Worm (Caenorhabditis elegans): ENCODE measurements around the gene ccdc-55.

ccdc-55 gene

DNA sequence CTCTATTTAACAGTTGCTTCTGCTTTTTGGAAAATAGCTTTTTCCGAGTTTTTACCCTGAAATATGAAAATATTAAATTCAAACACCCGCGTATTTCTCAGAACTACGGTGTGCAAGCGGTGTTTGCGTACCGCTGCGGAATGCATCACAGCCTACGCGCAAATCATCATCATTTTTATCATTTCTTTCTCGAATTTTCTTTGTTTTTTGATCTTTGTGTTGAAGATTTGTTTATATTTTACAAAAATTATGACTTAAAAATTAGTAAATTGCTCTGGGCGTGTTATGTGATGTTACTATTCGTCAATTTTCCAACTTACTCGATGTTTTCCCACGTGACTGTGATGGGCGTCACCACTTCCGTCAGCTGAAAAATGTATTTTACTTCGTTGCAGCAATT, 17.6 kb downstream of the ccdc-55 start:
- TF ChIP-seq unc-62 (GFP tag; optimal IDR thresholded peaks at IDR 0.05), result no peak

ce11 chrIII:4143170-4143569, 25.4 kb downstream of the ccdc-55 start:
- TF ChIP-seq unc-62 (GFP tag; optimal IDR thresholded peaks at IDR 0.05), result no peak

- TF ChIP-seq unc-62 (GFP tag; optimal IDR thresholded peaks at IDR 0.05), result no peak
Measured at ce11 chrIII:4137180-4137579, 31.4 kb downstream of the ccdc-55 start.

ce11 chrIII:4134059-4134458, 34.5 kb downstream of the ccdc-55 start:
- no peak for TF ChIP-seq unc-62 (GFP tag; optimal IDR thresholded peaks at IDR 0.05)

DNA sequence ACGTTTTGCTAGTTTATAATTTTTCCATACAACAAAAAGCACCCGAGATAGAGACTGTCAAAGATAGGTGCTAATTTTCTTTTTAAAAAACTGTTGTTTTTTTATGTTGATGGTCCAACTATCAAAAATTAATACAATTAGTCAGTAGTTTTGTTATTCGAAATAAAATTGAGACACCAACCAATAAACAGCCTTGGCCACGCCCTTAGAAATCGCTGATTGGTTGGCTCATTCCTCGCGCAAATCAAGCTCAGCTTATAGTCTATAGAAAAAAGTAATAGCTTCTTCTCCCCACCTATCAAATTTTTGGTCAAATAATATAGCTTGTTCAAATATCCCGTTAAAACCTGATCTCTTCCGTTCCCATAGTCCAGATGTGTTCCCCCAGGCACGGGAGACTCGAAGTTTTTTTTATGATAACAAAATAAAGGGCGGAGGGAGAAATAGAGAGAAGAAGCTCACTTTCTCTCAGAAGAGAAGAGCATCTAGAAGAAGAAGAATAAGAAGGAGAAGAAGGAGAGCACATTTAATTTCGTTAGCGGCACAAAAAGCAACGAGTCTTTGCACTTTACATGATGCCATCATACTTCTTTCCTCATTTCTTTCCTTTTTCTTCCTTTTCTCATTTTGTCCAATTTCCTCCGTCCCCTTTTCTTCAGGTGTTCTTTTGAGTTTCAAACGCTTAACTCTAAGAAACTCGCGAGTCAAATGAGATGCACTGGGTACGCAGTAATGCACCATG, 36.6 kb downstream of the ccdc-55 start:
- no peak for TF ChIP-seq unc-62 (GFP tag; optimal IDR thresholded peaks at IDR 0.05)

ce11 chrIII:4123900-4124299, 44.7 kb downstream of the ccdc-55 start:
- TF ChIP-seq unc-62 (GFP tag; optimal IDR thresholded peaks at IDR 0.05), result no peak

ce11 chrIII:4123277-4123676, 45.3 kb downstream of the ccdc-55 start:
- TF ChIP-seq unc-62 (GFP tag; optimal IDR thresholded peaks at IDR 0.05), result no peak

DNA sequence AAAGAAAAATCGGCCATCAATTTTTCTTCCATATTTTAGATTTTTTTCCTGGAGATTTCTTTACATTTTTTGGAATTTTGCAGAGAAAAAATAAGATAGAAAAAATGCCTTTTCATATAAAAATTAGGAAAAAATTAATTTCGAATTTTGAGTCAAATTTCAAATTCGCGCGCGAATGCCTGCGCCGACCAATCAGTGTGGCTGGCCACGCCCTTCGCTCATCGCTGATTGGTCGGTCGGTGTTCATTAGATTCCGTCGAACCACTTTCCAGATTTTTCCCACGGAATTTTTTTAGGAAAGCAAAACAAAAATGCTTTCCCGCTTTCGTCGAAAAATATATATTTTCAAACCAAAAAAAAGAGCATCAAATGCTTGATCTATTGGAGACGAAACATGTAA, 48.2 kb downstream of the ccdc-55 start:
- no peak for TF ChIP-seq unc-62 (GFP tag; optimal IDR thresholded peaks at IDR 0.05)

DNA sequence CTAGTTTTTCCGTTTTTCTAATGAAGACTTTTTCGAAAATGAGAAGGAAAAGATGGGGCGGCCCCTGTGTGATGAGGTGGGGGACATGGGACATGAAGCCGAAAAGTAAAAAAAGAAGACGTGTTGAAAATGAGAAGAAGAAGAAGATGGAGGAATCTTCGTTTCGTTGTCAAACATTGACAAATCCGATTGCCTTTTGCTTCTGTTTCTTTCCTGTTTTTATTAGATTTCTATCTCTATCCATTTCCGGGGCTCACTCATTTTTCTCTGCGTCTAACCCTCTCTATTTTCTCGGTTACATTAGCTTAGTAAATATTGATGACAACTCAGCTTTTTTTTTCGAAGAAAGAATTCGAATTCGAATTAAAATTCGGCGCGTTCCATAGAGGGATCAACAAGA, 48.8 kb downstream of the ccdc-55 start:
- no peak for TF ChIP-seq unc-62 (GFP tag; optimal IDR thresholded peaks at IDR 0.05)
